Worm (Caenorhabditis elegans) whole organism, L4/young adult: ENCODE data around the gene unc-132.

Experiments
- dao-5 ChIP-seq: sonication (generic microtip); optimal IDR thresholded peaks from 2 replicates; lab custom pipeline; 2016; ENCODE audit warnings: missing genotype, missing genetic modification characterization, moderate library complexity, missing compliant biosample characterization
- him-1 ChIP-seq: sonication (generic microtip); optimal IDR thresholded peaks from 2 replicates; lab custom pipeline; 2016; ENCODE audit warnings: missing genotype, missing genetic modification reagents, missing genetic modification characterization, missing compliant biosample characterization

- no peak for TF ChIP-seq dao-5 (tag; lab: Kevin White, UChicago)
- no peak for TF ChIP-seq him-1 (tag; lab: Kevin White, UChicago)
Measured at ce11 chrV:3698497-3698896, 11.6 kb downstream of the unc-132 start.
